Fruit fly (Drosophila melanogaster) Kc167 (cell line): ENCODE measurements around the gene CG31272.

Experiments
- Myc ChIP-seq: fragments of >200 bp; optimal IDR thresholded peaks from 2 replicates; lab custom pipeline; 2017; ENCODE audit warnings: missing external identifiers
- Sin3A ChIP-seq: fragments of >200 bp; optimal IDR thresholded peaks from 2 replicates; lab custom pipeline; 2018; ENCODE audit warnings: missing external identifiers
- h ChIP-seq: fragments of >200 bp; optimal IDR thresholded peaks from 3 replicates; lab custom pipeline; 2018; ENCODE audit warnings: missing external identifiers
- insv ChIP-seq: fragments of >200 bp; optimal IDR thresholded peaks from 3 replicates; lab custom pipeline; 2018; ENCODE audit warnings: missing external identifiers
- psq ChIP-seq: fragments of >200 bp; optimal IDR thresholded peaks from 2 replicates; lab custom pipeline; 2017; ENCODE audit warnings: missing external identifiers

- TF ChIP-seq h (lab: Kevin White, UChicago) (no peak), insv (lab: Kevin White, UChicago) (no peak), psq (no peak), Myc (lab: Kevin White, UChicago) (no peak), Sin3A (no peak)
Measured at dm6 chr3R:10755534-10755933, 3.7 kb downstream of the CG31272 start, which contains the start of gene CG14691.
